Worm (Caenorhabditis elegans) whole organism, early embryonic: Measurements from ENCODE around the gene gldc-1.

ENCODE experiments used
- B0310.2 ChIP-seq: sonication (generic microtip); optimal IDR thresholded peaks from 2 replicates; lab custom pipeline; 2016; ENCODE audit warnings: mild to moderate bottlenecking, missing genetic modification characterization, missing compliant biosample characterization
- F13C5.2 ChIP-seq: sonication (generic microtip); optimal IDR thresholded peaks from 2 replicates; lab custom pipeline; 2017; ENCODE audit warnings: mild to moderate bottlenecking, missing genetic modification characterization, inconsistent platforms, missing compliant biosample characterization
- aly-1 ChIP-seq: sonication (generic microtip); optimal IDR thresholded peaks from 2 replicates; lab custom pipeline; 2016; ENCODE audit warnings: missing genetic modification characterization, missing compliant biosample characterization
- ama-1 ChIP-seq: fragments of 150-350 bp; optimal IDR thresholded peaks from 2 replicates; lab custom pipeline; 2014
- ceh-13 ChIP-seq: fragments of 200-800 bp; sonication (Bioruptor generic); optimal IDR thresholded peaks from 2 replicates; lab custom pipeline; 2018; ENCODE audit warnings: mild to moderate bottlenecking, missing genetic modification characterization, missing compliant biosample characterization
- ceh-36 ChIP-seq: sonication (generic microtip); optimal IDR thresholded peaks from 2 replicates; lab custom pipeline; 2016; ENCODE audit warnings: missing genetic modification characterization, inconsistent platforms, missing compliant biosample characterization
- ets-7 ChIP-seq: sonication (generic microtip); optimal IDR thresholded peaks from 2 replicates; lab custom pipeline; 2016; ENCODE audit warnings: missing genotype, missing genetic modification characterization, missing compliant biosample characterization
- flt-1 ChIP-seq: fragments of 200-800 bp; sonication (Bioruptor generic); IDR thresholded peaks from 2 replicates; pipeline ENCODE4 v1.3.6; 2022; ENCODE audit warnings: missing genetic modification characterization, missing compliant biosample characterization
- hmbx-1 ChIP-seq: sonication (generic microtip); optimal IDR thresholded peaks from 2 replicates; lab custom pipeline; 2016; ENCODE audit warnings: mild to moderate bottlenecking, missing genetic modification characterization, missing compliant biosample characterization
- hmg-4 ChIP-seq: fragments of 200-800 bp; sonication (Bioruptor generic); optimal IDR thresholded peaks from 2 replicates; lab custom pipeline; 2018; ENCODE audit warnings: mild to moderate bottlenecking, missing genetic modification characterization, missing compliant biosample characterization
- hnd-1 ChIP-seq: sonication (generic microtip); optimal IDR thresholded peaks from 2 replicates; lab custom pipeline; 2016; ENCODE audit warnings: missing genetic modification characterization, missing compliant biosample characterization
- pes-1 ChIP-seq: fragments of 200-800 bp; sonication (Bioruptor generic); IDR thresholded peaks from 2 replicates; pipeline ENCODE4 v1.3.6; 2022; ENCODE audit warnings: missing genetic modification reagents, missing genetic modification characterization, missing compliant biosample characterization
- scrt-1 ChIP-seq: fragments of 200-800 bp; sonication (Bioruptor generic); IDR thresholded peaks from 2 replicates; pipeline ENCODE4 v1.3.6; 2022; ENCODE audit warnings: missing genetic modification characterization, missing compliant biosample characterization
- sea-1 ChIP-seq: fragments of 200-800 bp; sonication (Bioruptor generic); conservative IDR thresholded peaks from 2 replicates; pipeline ENCODE4 v1.3.6; 2022; ENCODE audit warnings: missing genetic modification characterization, missing compliant biosample characterization
- tbx-11 ChIP-seq: fragments of 200-800 bp; sonication (Bioruptor generic); IDR thresholded peaks from 2 replicates; pipeline ENCODE4 v1.3.6; 2022; ENCODE audit warnings: missing genetic modification characterization, missing compliant biosample characterization
- tbx-37 ChIP-seq: fragments of 200-800 bp; sonication (Bioruptor generic); conservative IDR thresholded peaks from 2 replicates; pipeline ENCODE4 v1.3.6; 2022; ENCODE audit warnings: missing genetic modification reagents, missing genetic modification characterization, missing compliant biosample characterization
- tra-4 ChIP-seq: sonication (generic microtip); optimal IDR thresholded peaks from 2 replicates; lab custom pipeline; 2017; ENCODE audit warnings: missing genetic modification characterization, missing compliant biosample characterization

Gene gldc-1

ce11 chrII:6049546-6049945 is 674 bp upstream of the gldc-1 start:
- no peak for TF ChIP-seq ceh-36
- TF ChIP-seq scrt-1 (GFP tag; lab: Robert Waterston, UW): no peak
- no peak for TF ChIP-seq ceh-13
- TF ChIP-seq hmbx-1 (tag; lab: Kevin White, UChicago): no peak
- TF ChIP-seq flt-1 (GFP tag; lab: Robert Waterston, UW): no peak
- no peak for TF ChIP-seq sea-1 (GFP tag; lab: Robert Waterston, UW)
- TF ChIP-seq B0310.2: no peak
- no peak for TF ChIP-seq hmg-4 (GFP tag; lab: Kevin White, UChicago)
- no peak for TF ChIP-seq pes-1 (GFP tag; lab: Robert Waterston, UW)
- no peak for TF ChIP-seq ama-1
- no peak for TF ChIP-seq tbx-37 (GFP tag; lab: Robert Waterston, UW)
- TF ChIP-seq hnd-1: no peak
- TF ChIP-seq tbx-11 (GFP tag; lab: Robert Waterston, UW): no peak
- TF ChIP-seq tra-4 (tag; lab: Kevin White, UChicago): no peak
- no peak for TF ChIP-seq F13C5.2
- no peak for TF ChIP-seq aly-1 (tag; lab: Kevin White, UChicago)
- TF ChIP-seq ets-7 (tag; lab: Kevin White, UChicago): no peak

- TF ChIP-seq tra-4 (tag; lab: Kevin White, UChicago) (no peak), ets-7 (tag; lab: Kevin White, UChicago) (no peak), flt-1 (GFP tag; lab: Robert Waterston, UW) (no peak), aly-1 (tag; lab: Kevin White, UChicago) (no peak), tbx-11 (GFP tag; lab: Robert Waterston, UW) (0 out of 2 replicates have a peak, but pooled peaks have one; percentile 26), hnd-1 (no peak), F13C5.2 (peak; percentile 9)
Observed at ce11 chrII:6055927-6056326, 5.7 kb downstream of the gldc-1 start, which contains the start of gene R12C12.7. TSS of gene R12C12.7 (minus strand) at chrII:6055985.

DNA sequence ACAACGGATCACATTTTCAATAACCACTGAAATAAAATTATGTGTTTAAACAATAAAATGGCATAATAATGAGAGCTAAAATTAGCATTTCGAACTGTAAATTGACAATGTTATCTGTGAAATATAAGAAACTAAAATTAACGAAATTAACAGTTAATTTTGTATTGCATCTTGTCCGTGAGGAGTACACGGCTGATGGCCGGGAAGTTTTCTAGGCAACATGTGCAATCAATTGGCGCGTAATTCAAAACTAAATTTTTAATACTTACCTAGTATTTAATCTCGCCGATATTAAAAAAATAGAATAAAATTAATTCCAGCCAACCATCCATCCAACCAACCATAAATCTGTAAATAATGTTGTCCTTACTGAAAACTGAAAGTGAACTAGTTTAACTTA is 11.3 kb downstream of the gldc-1 start:
- TF ChIP-seq tbx-37 (GFP tag; lab: Robert Waterston, UW) (peak; percentile 91), sea-1 (GFP tag; lab: Robert Waterston, UW) (no peak)

- TF ChIP-seq F13C5.2 (no peak), ceh-36 (no peak), flt-1 (GFP tag; lab: Robert Waterston, UW) (no peak), tra-4 (tag; lab: Kevin White, UChicago) (no peak), ceh-13 (no peak), tbx-11 (GFP tag; lab: Robert Waterston, UW) (no peak), ama-1 (no peak), tbx-37 (GFP tag; lab: Robert Waterston, UW) (no peak), hnd-1 (no peak), sea-1 (GFP tag; lab: Robert Waterston, UW) (no peak), aly-1 (tag; lab: Kevin White, UChicago) (no peak), ets-7 (tag; lab: Kevin White, UChicago) (no peak), scrt-1 (GFP tag; lab: Robert Waterston, UW) (no peak), pes-1 (GFP tag; lab: Robert Waterston, UW) (no peak), hmg-4 (GFP tag; lab: Kevin White, UChicago) (no peak), hmbx-1 (tag; lab: Kevin White, UChicago) (no peak), B0310.2 (no peak)
Observed at ce11 chrII:6067066-6067465, 16.8 kb downstream of the gldc-1 start, which contains the start of gene H12I13.1. TSS of gene H12I13.1 (minus strand) at chrII:6067166.

DNA sequence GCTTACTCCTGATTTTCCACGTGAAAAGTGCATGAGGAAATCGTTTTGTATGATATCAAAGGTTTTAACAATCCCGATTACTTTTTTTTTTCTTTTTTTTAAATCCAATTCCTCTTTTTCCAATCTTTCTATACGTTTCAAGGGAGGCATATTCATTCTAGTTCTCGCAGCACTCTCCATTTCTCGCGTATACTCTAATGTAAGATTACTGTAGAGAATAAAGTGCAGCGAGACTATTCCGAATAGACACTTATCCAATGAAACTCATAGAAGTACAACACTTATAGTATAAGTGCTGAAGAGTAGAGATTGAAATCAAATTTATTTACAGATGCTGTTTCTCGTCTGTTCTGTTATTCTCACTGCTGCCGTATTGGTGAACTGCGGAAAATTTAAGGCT is 27.4 kb downstream of the gldc-1 start, which contains the start of gene H12I13.6:
H12I13.6 (plus strand) TSS at position 301 of the 400 bp plus-strand sequence.
- TF ChIP-seq pes-1 (GFP tag; lab: Robert Waterston, UW) (no peak), flt-1 (GFP tag; lab: Robert Waterston, UW) (no peak), hmbx-1 (tag; lab: Kevin White, UChicago) (no peak), sea-1 (GFP tag; lab: Robert Waterston, UW) (no peak), tbx-37 (GFP tag; lab: Robert Waterston, UW) (no peak), ceh-36 (no peak), ets-7 (tag; lab: Kevin White, UChicago) (no peak), aly-1 (tag; lab: Kevin White, UChicago) (no peak), F13C5.2 (no peak)

- TF ChIP-seq tbx-11 (GFP tag; lab: Robert Waterston, UW) (no peak), hmbx-1 (tag; lab: Kevin White, UChicago) (no peak), flt-1 (GFP tag; lab: Robert Waterston, UW) (no peak), scrt-1 (GFP tag; lab: Robert Waterston, UW) (no peak), tra-4 (tag; lab: Kevin White, UChicago) (no peak), sea-1 (GFP tag; lab: Robert Waterston, UW) (no peak), B0310.2 (no peak), hmg-4 (GFP tag; lab: Kevin White, UChicago) (no peak), F13C5.2 (no peak), pes-1 (GFP tag; lab: Robert Waterston, UW) (no peak), hnd-1 (no peak), ets-7 (tag; lab: Kevin White, UChicago) (no peak), ceh-13 (no peak), ama-1 (no peak)
Observed at ce11 chrII:6080743-6081142, 30.5 kb downstream of the gldc-1 start, which contains the start of gene fbf-1. TSS of gene fbf-1 (minus strand) at chrII:6080843.

DNA sequence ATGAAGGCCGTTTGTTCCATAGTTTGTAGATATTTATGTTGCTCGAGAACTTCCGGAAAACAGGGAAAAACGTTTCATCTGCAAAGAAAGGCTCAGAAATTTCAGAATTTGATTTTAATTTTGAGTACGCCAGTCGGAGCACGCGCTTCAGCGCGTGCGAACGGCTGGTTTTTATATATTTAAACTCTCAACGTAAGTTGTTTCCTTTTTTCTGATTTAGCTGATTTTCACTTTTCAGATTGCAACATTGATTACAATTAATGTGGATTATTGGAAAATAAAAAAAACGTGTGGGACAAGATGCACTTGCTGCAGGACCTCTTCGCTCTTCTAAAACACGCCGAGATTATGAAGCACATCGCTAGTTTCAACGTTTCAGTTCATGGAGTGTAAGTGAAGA is 32.4 kb downstream of the gldc-1 start, which contains the start of gene F21H12.3:
F21H12.3 (plus strand) TSS at position 301 of the 400 bp plus-strand sequence.
- TF ChIP-seq F13C5.2 (no peak), tbx-11 (GFP tag; lab: Robert Waterston, UW) (no peak), scrt-1 (GFP tag; lab: Robert Waterston, UW) (no peak), flt-1 (GFP tag; lab: Robert Waterston, UW) (no peak), tra-4 (tag; lab: Kevin White, UChicago) (no peak), hmg-4 (GFP tag; lab: Kevin White, UChicago) (no peak)

DNA sequence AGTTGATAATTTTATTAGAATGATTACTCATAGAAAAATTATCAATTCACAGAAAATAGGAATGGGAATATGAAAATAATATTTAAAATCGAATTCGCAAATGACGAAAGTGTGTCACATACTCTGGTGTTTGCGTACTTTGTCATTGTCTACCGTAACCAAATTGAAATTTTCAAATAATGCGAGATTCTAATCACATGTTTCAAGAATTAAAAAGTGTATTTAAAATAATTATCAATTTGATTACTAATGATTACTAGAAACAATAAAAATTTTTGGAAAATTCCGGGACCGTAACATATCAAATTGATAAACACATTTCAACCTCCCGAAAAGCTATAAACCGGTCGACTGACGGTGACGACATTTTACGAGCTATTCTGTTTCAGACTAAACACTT is 41.2 kb downstream of the gldc-1 start, which contains the start of the genes fbf-2 and nspg-3:
fbf-2 (minus strand) TSS at position 101 of the 400 bp plus-strand sequence.
nspg-3 (plus strand) TSS at position 388 of the 400 bp plus-strand sequence.
- TF ChIP-seq F13C5.2 (no peak), ama-1 (no peak), hmg-4 (GFP tag; lab: Kevin White, UChicago) (no peak), ets-7 (tag; lab: Kevin White, UChicago) (no peak), hmbx-1 (tag; lab: Kevin White, UChicago) (no peak), sea-1 (GFP tag; lab: Robert Waterston, UW) (no peak), hnd-1 (no peak), tra-4 (tag; lab: Kevin White, UChicago) (no peak), tbx-11 (GFP tag; lab: Robert Waterston, UW) (no peak), flt-1 (GFP tag; lab: Robert Waterston, UW) (no peak), ceh-36 (no peak), scrt-1 (GFP tag; lab: Robert Waterston, UW) (no peak), aly-1 (tag; lab: Kevin White, UChicago) (no peak), ceh-13 (no peak), pes-1 (GFP tag; lab: Robert Waterston, UW) (no peak), B0310.2 (no peak)
